Fruit fly (Drosophila melanogaster): ENCODE measurements around the gene AIF.

The AIF gene

DNA sequence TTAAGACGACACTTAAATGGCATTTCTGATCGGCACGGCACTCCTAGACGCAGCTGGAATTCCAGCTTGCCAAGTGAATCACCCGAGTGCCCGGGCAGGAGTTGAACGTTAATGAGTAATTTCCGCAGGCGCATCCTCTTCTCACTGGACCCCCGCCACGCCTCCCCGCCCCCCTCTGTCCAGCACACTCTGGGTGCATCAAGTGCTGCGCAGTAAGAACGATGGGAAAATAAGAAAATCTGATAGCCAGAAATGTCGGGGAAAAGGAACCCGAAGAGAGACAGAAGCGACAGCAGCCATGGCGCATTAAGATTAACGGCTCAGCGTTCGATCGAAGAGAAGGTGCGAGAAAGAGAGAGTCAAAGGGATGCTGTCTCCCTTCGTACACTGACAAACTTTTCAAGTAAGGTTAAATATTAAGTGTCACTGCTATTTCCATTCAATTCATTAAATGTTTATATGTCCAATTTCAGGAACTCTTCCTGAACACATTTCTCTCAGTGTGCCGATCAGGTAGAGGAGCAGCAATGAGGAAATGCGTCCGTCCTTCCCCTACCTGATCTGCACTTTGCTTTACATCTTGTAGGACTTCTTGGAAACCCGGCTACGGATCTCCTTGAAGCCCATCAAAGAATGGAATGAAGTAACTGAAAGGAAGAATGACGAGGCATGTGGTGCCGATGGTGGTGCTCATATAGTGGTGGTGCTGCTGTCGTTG lies 13.1 kb downstream of the AIF start (continued):
- no peak for TF ChIP-seq CG7987 (GFP tag; optimal IDR thresholded peaks at IDR 0.05)
- TF ChIP-seq Hr3 (GFP tag; optimal IDR thresholded peaks at IDR 0.05): peak; percentile 37
- no peak for TF ChIP-seq CG12071 (GFP tag; optimal IDR thresholded peaks at IDR 0.05)
- TF ChIP-seq nom (GFP tag; optimal IDR thresholded peaks at IDR 0.05): peak; percentile 95
- peak; percentile 89 for TF ChIP-seq CG9727 (GFP tag; optimal IDR thresholded peaks at IDR 0.05)
- TF ChIP-seq zfh1 (GFP tag; IDR thresholded peaks at IDR 0.05): peak; percentile 87
- no peak for TF ChIP-seq dmrt99B (tag; optimal IDR thresholded peaks at IDR 0.05)
- TF ChIP-seq CG3065 (GFP tag; optimal IDR thresholded peaks at IDR 0.05): peak; percentile 79
- TF ChIP-seq CoRest (tag; optimal IDR thresholded peaks at IDR 0.05): peak; percentile 63
- TF ChIP-seq Dbx (GFP tag; IDR thresholded peaks at IDR 0.05): no peak
- TF ChIP-seq MBD-R2 (GFP tag; IDR thresholded peaks at IDR 0.05): no peak
- TF ChIP-seq Bgb (GFP tag; IDR thresholded peaks at IDR 0.05; ENCODE audit: partially characterized antibody): no peak
- peak; percentile 93 for TF ChIP-seq CG4404 (GFP tag; IDR thresholded peaks at IDR 0.05)
- no peak for TF ChIP-seq B-H2 (GFP tag; optimal IDR thresholded peaks at IDR 0.05)
- TF ChIP-seq stwl (tag; optimal IDR thresholded peaks at IDR 0.05): no peak
- no peak for TF ChIP-seq unc-4 (GFP tag; IDR thresholded peaks at IDR 0.05; ENCODE audit: partially characterized antibody)
- TF ChIP-seq CG10267 (tag; optimal IDR thresholded peaks at IDR 0.05): peak; percentile 80
- peak; percentile 69 for TF ChIP-seq Chrac-16 (GFP tag; optimal IDR thresholded peaks at IDR 0.05)
- no peak for TF ChIP-seq Hr39 (optimal IDR thresholded peaks at IDR 0.05)
- TF ChIP-seq so (GFP tag; IDR thresholded peaks at IDR 0.05): 0 out of 3 replicates have a peak, but pooled peaks have one; percentile 55
- TF ChIP-seq Dref (GFP tag; IDR thresholded peaks at IDR 0.05): no peak
- peak; percentile 86 for TF ChIP-seq cad (GFP tag; optimal IDR thresholded peaks at IDR 0.05)
- peak; percentile 73 for TF ChIP-seq D19A (tag; optimal IDR thresholded peaks at IDR 0.05)
- TF ChIP-seq Hsf (GFP tag; optimal IDR thresholded peaks at IDR 0.05): peak; percentile 56
- peak; percentile 72 for TF ChIP-seq CG4820 (GFP tag; optimal IDR thresholded peaks at IDR 0.05)
- TF ChIP-seq cwo (GFP tag; optimal IDR thresholded peaks at IDR 0.05): no peak
- TF ChIP-seq Spps (tag; optimal IDR thresholded peaks at IDR 0.05): peak; percentile 75
- peak; percentile 93 for TF ChIP-seq crol (GFP tag; IDR thresholded peaks at IDR 0.05)
- peak; percentile 34 for TF ChIP-seq CG13123 (GFP tag; optimal IDR thresholded peaks at IDR 0.05)
- 0 out of 2 replicates have a peak, but pooled peaks have one; percentile 17 for TF ChIP-seq Scr (GFP tag; IDR thresholded peaks at IDR 0.05; ENCODE audit: partially characterized antibody)
- no peak for TF ChIP-seq ash1 (GFP tag; optimal IDR thresholded peaks at IDR 0.05)
- TF ChIP-seq unpg (GFP tag; optimal IDR thresholded peaks at IDR 0.05): peak; percentile 62
- no peak for TF ChIP-seq gro (GFP tag; optimal IDR thresholded peaks at IDR 0.05)
- TF ChIP-seq HmgZ (tag; optimal IDR thresholded peaks at IDR 0.05): no peak
- 0 out of 2 replicates have a peak, but pooled peaks have one; percentile 15 for TF ChIP-seq ssp (GFP tag; IDR thresholded peaks at IDR 0.05)
- peak; percentile 40 for TF ChIP-seq HLH54F (GFP tag; optimal IDR thresholded peaks at IDR 0.05)
- TF ChIP-seq grau (tag; optimal IDR thresholded peaks at IDR 0.05): peak; percentile 67
- no peak for TF ChIP-seq chinmo (GFP tag; IDR thresholded peaks at IDR 0.05; ENCODE audit: partially characterized antibody)
- TF ChIP-seq CG1603 (tag; optimal IDR thresholded peaks at IDR 0.05): peak; percentile 84

DNA sequence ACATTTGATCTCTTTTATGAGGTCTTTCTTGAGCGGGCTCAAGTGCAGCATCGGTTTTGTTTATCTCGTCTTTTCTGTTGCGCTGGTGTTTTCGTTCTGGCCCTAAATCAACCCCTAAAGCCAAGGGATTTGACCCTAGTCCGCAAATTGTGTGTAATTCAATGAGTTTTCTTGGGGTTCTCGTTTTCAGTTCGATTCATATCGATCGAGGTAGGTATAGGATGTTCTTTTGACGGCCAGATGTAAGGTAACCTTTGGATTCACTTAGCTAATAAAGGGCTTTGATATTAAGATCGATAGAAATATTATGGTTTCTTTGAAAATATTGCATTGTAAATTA lies 13.7 kb downstream of the AIF start:
- TF ChIP-seq repo (GFP tag; optimal IDR thresholded peaks at IDR 0.05) (no peak), twi (tag; optimal IDR thresholded peaks at IDR 0.05) (no peak), phol (tag; optimal IDR thresholded peaks at IDR 0.05) (no peak), nom (GFP tag; optimal IDR thresholded peaks at IDR 0.05) (no peak), sens-2 (GFP tag; IDR thresholded peaks at IDR 0.05) (no peak), so (GFP tag; IDR thresholded peaks at IDR 0.05) (no peak), Doc3 (GFP tag; IDR thresholded peaks at IDR 0.05; ENCODE audit: partially characterized antibody) (no peak), mam (GFP tag; optimal IDR thresholded peaks at IDR 0.05) (no peak), salm (tag; optimal IDR thresholded peaks at IDR 0.05) (no peak), CG7556 (GFP tag; optimal IDR thresholded peaks at IDR 0.05) (no peak), CG30403 (GFP tag; optimal IDR thresholded peaks at IDR 0.05) (no peak), kni (GFP tag; optimal IDR thresholded peaks at IDR 0.05) (peak; percentile 47), Chrac-16 (GFP tag; optimal IDR thresholded peaks at IDR 0.05) (no peak), Hsf (GFP tag; optimal IDR thresholded peaks at IDR 0.05) (no peak), C15 (GFP tag; IDR thresholded peaks at IDR 0.05) (no peak), ham (GFP tag; IDR thresholded peaks at IDR 0.05) (no peak), CG15479 (GFP tag; optimal IDR thresholded peaks at IDR 0.05) (peak; percentile 71)
